Fruit fly (Drosophila melanogaster) whole organism, prepupa: ENCODE results near the gene Mic26-27.

Experiments used
- Blimp-1 ChIP-seq: fragments of 200-800 bp; sonication (Bioruptor generic); optimal IDR thresholded peaks from 3 replicates; lab custom pipeline; 2017; ENCODE audit warnings: missing biosample characterization, missing genetic modification characterization, mild to moderate bottlenecking, moderate library complexity, missing genetic modification reagents
- CG10631 ChIP-seq: fragments of 200-800 bp; sonication (Bioruptor generic); optimal IDR thresholded peaks from 2 replicates; lab custom pipeline; 2016; ENCODE audit warnings: missing biosample characterization, missing genetic modification characterization
- CG11294 ChIP-seq: fragments of 200-800 bp; sonication (Bioruptor generic); IDR thresholded peaks from 2 replicates; pipeline ENCODE4 v1.3.6; 2022; ENCODE audit warnings: missing biosample characterization, missing genetic modification characterization
- CG11762 ChIP-seq: fragments of 200-800 bp; sonication (Bioruptor generic); optimal IDR thresholded peaks from 3 replicates; lab custom pipeline; 2016; ENCODE audit warnings: missing biosample characterization, missing genetic modification characterization; ENCODE audit not compliant: insufficient read depth
- CG11902 ChIP-seq: fragments of 200-800 bp; sonication (Bioruptor generic); optimal IDR thresholded peaks from 3 replicates; lab custom pipeline; 2016; ENCODE audit warnings: missing biosample characterization, missing genetic modification characterization
- CG15336 ChIP-seq: fragments of 200-800 bp; sonication (Bioruptor generic); IDR thresholded peaks from 2 replicates; pipeline ENCODE4 v1.3.6; 2022; ENCODE audit warnings: missing biosample characterization, missing genetic modification characterization
- CG1621 ChIP-seq: fragments of 200-800 bp; sonication (Bioruptor generic); optimal IDR thresholded peaks from 3 replicates; lab custom pipeline; 2018; ENCODE audit warnings: missing biosample characterization, mild to moderate bottlenecking, missing genetic modification characterization
- CG16779 ChIP-seq: fragments of 200-800 bp; sonication (Bioruptor generic); optimal IDR thresholded peaks from 3 replicates; lab custom pipeline; 2017; ENCODE audit warnings: missing biosample characterization, mild to moderate bottlenecking, missing genetic modification characterization
- CG3032 ChIP-seq: fragments of 200-800 bp; optimal IDR thresholded peaks from 2 replicates; lab custom pipeline; 2019; ENCODE audit warnings: missing biosample characterization, mild to moderate bottlenecking, missing genetic modification characterization, moderate library complexity
- CG31627 ChIP-seq: fragments of 200-800 bp; sonication (Bioruptor generic); optimal IDR thresholded peaks from 3 replicates; lab custom pipeline; 2016; ENCODE audit warnings: missing biosample characterization, missing genetic modification characterization
- CG34406 ChIP-seq: fragments of 200-800 bp; sonication (Bioruptor generic); optimal IDR thresholded peaks from 3 replicates; lab custom pipeline; 2016; ENCODE audit warnings: missing biosample characterization, missing genetic modification characterization
- CG3919 ChIP-seq: fragments of 200-800 bp; sonication (Bioruptor generic); optimal IDR thresholded peaks from 3 replicates; lab custom pipeline; 2016; ENCODE audit warnings: missing biosample characterization, missing genetic modification characterization
- CG4318 ChIP-seq: fragments of 200-800 bp; sonication (Bioruptor generic); optimal IDR thresholded peaks from 3 replicates; lab custom pipeline; 2017; ENCODE audit warnings: missing biosample characterization, mild to moderate bottlenecking, missing genetic modification characterization
- CG6792 ChIP-seq: fragments of 200-800 bp; sonication (Bioruptor generic); optimal IDR thresholded peaks from 3 replicates; lab custom pipeline; 2016; ENCODE audit warnings: missing biosample characterization, missing genetic modification characterization
- CG6808 ChIP-seq: fragments of 200-800 bp; sonication (Bioruptor generic); optimal IDR thresholded peaks from 3 replicates; lab custom pipeline; 2017; ENCODE audit warnings: missing biosample characterization, missing genetic modification characterization, mild to moderate bottlenecking, moderate library complexity, missing genetic modification reagents
- CG6854 ChIP-seq: fragments of 200-800 bp; sonication (Bioruptor generic); optimal IDR thresholded peaks from 2 replicates; lab custom pipeline; 2017; ENCODE audit warnings: missing biosample characterization, mild to moderate bottlenecking, missing genetic modification characterization
- CG8319 ChIP-seq: fragments of 200-800 bp; sonication (Bioruptor generic); optimal IDR thresholded peaks from 3 replicates; lab custom pipeline; 2016; ENCODE audit warnings: missing biosample characterization, missing genetic modification characterization
- CG9139 ChIP-seq: fragments of 200-800 bp; sonication (Bioruptor generic); optimal IDR thresholded peaks from 3 replicates; lab custom pipeline; 2017; ENCODE audit warnings: missing biosample characterization, mild to moderate bottlenecking, missing genetic modification characterization
- Eip75B ChIP-seq: fragments of 200-800 bp; sonication (Bioruptor generic); optimal IDR thresholded peaks from 3 replicates; lab custom pipeline; 2016; ENCODE audit warnings: missing biosample characterization, missing genetic modification characterization
- Eip78C ChIP-seq: fragments of 200-800 bp; sonication (Bioruptor generic); peaks from one replicate; lab custom pipeline; 2016; ENCODE audit warnings: missing biosample characterization, missing genetic modification characterization
- Ets21C ChIP-seq: fragments of 200-800 bp; sonication (Bioruptor generic); optimal IDR thresholded peaks from 3 replicates; lab custom pipeline; 2016; ENCODE audit warnings: missing biosample characterization, missing genetic modification characterization
- Gug ChIP-seq: fragments of 200-800 bp; sonication (Bioruptor generic); IDR thresholded peaks from 2 replicates; pipeline ENCODE4 v1.3.6; 2022; ENCODE audit warnings: missing biosample characterization, missing genetic modification characterization
- Hr38 ChIP-seq: sonication (Bioruptor generic); optimal IDR thresholded peaks from 2 replicates; lab custom pipeline; 2016; ENCODE audit warnings: missing biosample characterization, missing genetic modification characterization
- Hr4 ChIP-seq: fragments of 200-800 bp; sonication (Bioruptor generic); optimal IDR thresholded peaks from 3 replicates; lab custom pipeline; 2016; ENCODE audit warnings: missing biosample characterization, missing genetic modification characterization
- Lpt ChIP-seq: fragments of 200-800 bp; sonication (Bioruptor generic); optimal IDR thresholded peaks from 3 replicates; lab custom pipeline; 2016; ENCODE audit warnings: missing biosample characterization, missing genetic modification characterization
- Met ChIP-seq: fragments of 200-800 bp; sonication (Bioruptor generic); optimal IDR thresholded peaks from 3 replicates; lab custom pipeline; 2016; ENCODE audit warnings: missing biosample characterization, missing genetic modification characterization
- OdsH ChIP-seq: fragments of 200-800 bp; sonication (Bioruptor generic); optimal IDR thresholded peaks from 3 replicates; lab custom pipeline; 2016; ENCODE audit warnings: missing biosample characterization, missing genetic modification characterization
- Smox ChIP-seq: fragments of 200-800 bp; sonication (Bioruptor generic); optimal IDR thresholded peaks from 3 replicates; lab custom pipeline; 2016; ENCODE audit warnings: missing biosample characterization, missing genetic modification characterization
- Sox14 ChIP-seq: fragments of 200-800 bp; sonication (Bioruptor generic); optimal IDR thresholded peaks from 3 replicates; lab custom pipeline; 2016; ENCODE audit warnings: missing biosample characterization, missing genetic modification characterization
- Sox15 ChIP-seq: fragments of 200-800 bp; sonication (Bioruptor generic); optimal IDR thresholded peaks from 3 replicates; lab custom pipeline; 2016; ENCODE audit warnings: missing biosample characterization, missing genetic modification characterization
- achi ChIP-seq: fragments of 200-800 bp; sonication (Bioruptor generic); optimal IDR thresholded peaks from 3 replicates; lab custom pipeline; 2016; ENCODE audit warnings: missing biosample characterization, missing genetic modification characterization
- acj6 ChIP-seq: fragments of 200-800 bp; sonication (Bioruptor generic); optimal IDR thresholded peaks from 3 replicates; lab custom pipeline; 2016; ENCODE audit warnings: missing biosample characterization, missing genetic modification characterization
- cyc ChIP-seq: fragments of 200-800 bp; sonication (Bioruptor generic); optimal IDR thresholded peaks from 3 replicates; lab custom pipeline; 2016; ENCODE audit warnings: missing biosample characterization, missing genetic modification characterization
- dsx ChIP-seq: fragments of 200-800 bp; optimal IDR thresholded peaks from 3 replicates; lab custom pipeline; 2019; ENCODE audit warnings: missing biosample characterization, mild to moderate bottlenecking, missing genetic modification characterization, moderate library complexity; ENCODE audit not compliant: poor library complexity, severe bottlenecking
- eg ChIP-seq: fragments of 200-800 bp; sonication (Bioruptor generic); IDR thresholded peaks from 3 replicates; pipeline ENCODE4 v1.3.6; 2022; ENCODE audit warnings: missing biosample characterization, missing genetic modification characterization
- esn ChIP-seq: fragments of 200-800 bp; sonication (Bioruptor generic); optimal IDR thresholded peaks from 2 replicates; lab custom pipeline; 2016; ENCODE audit warnings: missing biosample characterization, mild to moderate bottlenecking, missing genetic modification characterization, moderate library complexity
- fd59A ChIP-seq: fragments of 200-800 bp; sonication (Bioruptor generic); optimal IDR thresholded peaks from 2 replicates; lab custom pipeline; 2017; ENCODE audit warnings: missing biosample characterization, mild to moderate bottlenecking, missing genetic modification characterization, missing genetic modification reagents
- fkh ChIP-seq: fragments of 200-800 bp; sonication (Bioruptor generic); optimal IDR thresholded peaks from 3 replicates; lab custom pipeline; 2017; ENCODE audit warnings: missing biosample characterization, mild to moderate bottlenecking, missing genetic modification characterization, moderate library complexity
- lz ChIP-seq: fragments of 200-800 bp; sonication (Bioruptor generic); optimal IDR thresholded peaks from 3 replicates; lab custom pipeline; 2016; ENCODE audit warnings: missing biosample characterization, missing genetic modification characterization
- net ChIP-seq: fragments of 200-800 bp; sonication (Bioruptor generic); optimal IDR thresholded peaks from 3 replicates; lab custom pipeline; 2016; ENCODE audit warnings: missing biosample characterization, missing genetic modification characterization
- pdm3 ChIP-seq: fragments of 200-800 bp; sonication (Bioruptor generic); optimal IDR thresholded peaks from 3 replicates; lab custom pipeline; 2016; ENCODE audit warnings: missing biosample characterization, missing genetic modification characterization
- salr ChIP-seq, 2 experiments: fragments of 200-800 bp; sonication (Bioruptor generic); optimal IDR thresholded peaks; 3 replicates each; lab custom pipeline; 2016 to 2018; ENCODE audit warnings: missing biosample characterization in 2 of 2, missing genetic modification characterization in 2 of 2, mild to moderate bottlenecking in 1 of 2
- ss ChIP-seq, 2 experiments: fragments of 200-800 bp; sonication (Bioruptor generic); optimal IDR thresholded peaks; 2 replicates in 1 of 2; 3 replicates in 1 of 2; lab custom pipeline; 2017 to 2018; ENCODE audit warnings: mild to moderate bottlenecking in 2 of 2, missing biosample characterization in 2 of 2, missing genetic modification characterization in 2 of 2, moderate library complexity in 1 of 2
- svp ChIP-seq: fragments of 200-800 bp; sonication (Bioruptor generic); peaks from one replicate; lab custom pipeline; 2016; ENCODE audit warnings: missing biosample characterization, missing genetic modification characterization
- topi ChIP-seq: fragments of 200-800 bp; sonication (Bioruptor generic); optimal IDR thresholded peaks from 3 replicates; lab custom pipeline; 2016; ENCODE audit warnings: missing biosample characterization, missing genetic modification characterization

Gene Mic26-27

dm6 chr3R:16098333-16099267 is 48.1 kb downstream of the Mic26-27 start, which contains the start of the genes Mhcl and Akt (continued):
- TF ChIP-seq CG11294 (GFP tag; lab: Robert Waterston, UW) (no peak), CG34406 (GFP tag; lab: Kevin White, UChicago) (no peak), Met (no peak), eg (GFP tag; lab: Robert Waterston, UW) (peak; percentile 37; the same call in 1 of the 3 replicates), CG31627 (peak; percentile 22), Lpt (GFP tag; lab: Kevin White, UChicago) (no peak), topi (GFP tag; lab: Kevin White, UChicago) (no peak), acj6 (GFP tag; lab: Kevin White, UChicago) (no peak), dsx (GFP tag; lab: Kevin White, UChicago) (no peak), Hr4 (GFP tag; lab: Kevin White, UChicago) (no peak), CG6854 (GFP tag; lab: Kevin White, UChicago) (no peak), Blimp-1 (peak; percentile 35), esn (GFP tag; lab: Kevin White, UChicago) (no peak), Sox14 (GFP tag; lab: Kevin White, UChicago) (no peak), CG4318 (GFP tag; lab: Kevin White, UChicago) (no peak), net (GFP tag; lab: Kevin White, UChicago) (no peak), CG16779 (tag; lab: Kevin White, UChicago) (no peak), pdm3 (peak; percentile 32), CG1621 (tag; lab: Kevin White, UChicago) (no peak), svp (GFP tag; lab: Kevin White, UChicago) (no peak), CG9139 (GFP tag; lab: Kevin White, UChicago) (peak; percentile 23), CG8319 (GFP tag; lab: Kevin White, UChicago) (no peak), CG3919 (GFP tag; lab: Kevin White, UChicago) (no peak), Ets21C (no peak), CG10631 (GFP tag; lab: Kevin White, UChicago) (peak; percentile 10), achi (GFP tag; lab: Kevin White, UChicago) (no peak)
- TF ChIP-seq, all 60 proteins: peak for 15

dm6 chr3R:16097661-16098329 is 48.9 kb downstream of the Mic26-27 start:
- TF ChIP-seq lz (GFP tag; lab: Kevin White, UChicago): peak; percentile 99
- peak; percentile 99 for TF ChIP-seq pdm3
- peak; percentile 99 for TF ChIP-seq Smox (GFP tag; lab: Kevin White, UChicago)
- no peak for TF ChIP-seq fkh (GFP tag; lab: Kevin White, UChicago)
- TF ChIP-seq Sox14 (GFP tag; lab: Kevin White, UChicago): peak; percentile 99
- peak; percentile 97 for TF ChIP-seq Gug (GFP tag; lab: Robert Waterston, UW)
- TF ChIP-seq CG6808 (GFP tag; lab: Kevin White, UChicago): peak; percentile 97
- peak; percentile 100 for TF ChIP-seq Eip78C (GFP tag; lab: Kevin White, UChicago)
- TF ChIP-seq CG11902: peak; percentile 100
- peak; percentile 99 for TF ChIP-seq CG6792 (GFP tag; lab: Kevin White, UChicago)
- peak; percentile 99 for TF ChIP-seq CG3032
- peak; percentile 98 for TF ChIP-seq CG1621 (tag; lab: Kevin White, UChicago)
- peak; percentile 98 for TF ChIP-seq CG15336
- TF ChIP-seq Sox15: peak; percentile 98
- TF ChIP-seq salr (GFP tag; optimal IDR thresholded peaks at IDR 0.05; lab: Kevin White, UChicago): peak; percentile 96 to 98
- TF ChIP-seq ss (GFP tag; optimal IDR thresholded peaks at IDR 0.05; lab: Kevin White, UChicago): peak; percentile 97 to 98
- peak; percentile 97 for TF ChIP-seq dsx (GFP tag; lab: Kevin White, UChicago)
- peak; percentile 98 for TF ChIP-seq eg (GFP tag; lab: Robert Waterston, UW)
- TF ChIP-seq cyc (GFP tag; lab: Kevin White, UChicago): peak; percentile 99
- peak; percentile 99 for TF ChIP-seq CG3919 (GFP tag; lab: Kevin White, UChicago)
- peak; percentile 99 for TF ChIP-seq CG11762 (GFP tag; lab: Kevin White, UChicago)
- TF ChIP-seq Hr38: peak; percentile 66
- peak; percentile 99 for TF ChIP-seq OdsH (GFP tag; lab: Kevin White, UChicago)
- peak; percentile 99 for TF ChIP-seq Eip75B (GFP tag; lab: Kevin White, UChicago)
- TF ChIP-seq CG4318 (GFP tag; lab: Kevin White, UChicago): peak; percentile 96
- TF ChIP-seq achi (GFP tag; lab: Kevin White, UChicago): peak; percentile 98
- TF ChIP-seq esn (GFP tag; lab: Kevin White, UChicago): peak; percentile 99
- peak; percentile 99 for TF ChIP-seq Ets21C
- peak; percentile 99 for TF ChIP-seq fd59A (GFP tag; lab: Kevin White, UChicago)
